Fruit fly (Drosophila melanogaster): ENCODE results near the gene Irc.

Irc gene

DNA sequence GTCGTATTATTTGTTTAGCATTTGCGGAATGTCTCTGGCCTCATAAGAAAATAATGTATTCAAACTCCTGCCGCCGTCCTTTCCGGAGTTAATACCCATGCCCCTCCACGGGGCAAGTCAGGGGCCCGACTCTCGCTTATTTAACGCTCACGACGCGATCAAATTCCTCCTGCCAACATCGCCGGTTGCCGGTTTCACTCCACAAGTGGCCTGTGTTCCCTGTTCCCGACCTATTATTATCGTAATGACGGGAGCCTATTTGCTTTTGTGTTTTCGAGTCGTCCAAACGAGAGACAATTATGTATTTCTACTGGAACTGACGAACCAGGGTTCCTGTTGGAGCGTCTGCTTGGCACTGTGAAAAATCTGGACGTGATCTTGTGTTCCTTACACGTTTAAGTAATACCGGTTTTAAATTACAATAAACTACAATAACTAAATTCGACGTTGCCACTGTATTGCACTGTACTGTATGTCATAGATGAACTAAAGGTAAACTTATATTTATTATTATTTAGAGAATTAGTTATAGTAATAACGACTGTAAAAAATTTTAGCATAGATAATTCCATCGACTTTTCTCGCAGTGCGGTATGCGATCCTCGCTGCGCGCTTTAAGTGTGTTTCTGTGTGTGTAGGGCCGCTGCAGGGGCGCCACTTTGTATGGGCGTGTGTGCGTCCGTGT is 49.9 kb downstream of the Irc start (continued):
- TF ChIP-seq CG34406 (GFP tag; optimal IDR thresholded peaks at IDR 0.05), result peak; percentile 67
- TF ChIP-seq CG11294 (GFP tag; IDR thresholded peaks at IDR 0.05), result no peak
- peak; percentile 79 for TF ChIP-seq Sox102F (GFP tag; optimal IDR thresholded peaks at IDR 0.05)
- peak; percentile 47 for TF ChIP-seq CG31627 (GFP tag; optimal IDR thresholded peaks at IDR 0.05)
- peak; percentile 88 to 89 for TF ChIP-seq ss (GFP tag; optimal IDR thresholded peaks at IDR 0.05)
- TF ChIP-seq svp (GFP tag), result peak; percentile 82
- peak; percentile 68 for TF ChIP-seq topi (GFP tag; optimal IDR thresholded peaks at IDR 0.05)
- peak; percentile 35; the same call in 1 of the 2 replicates for TF ChIP-seq Gug (GFP tag; IDR thresholded peaks at IDR 0.05)
- peak; percentile 61 for TF ChIP-seq CG11762 (GFP tag; optimal IDR thresholded peaks at IDR 0.05; ENCODE audit: insufficient read depth)
- TF ChIP-seq CG8632 (GFP tag; optimal IDR thresholded peaks at IDR 0.05), result peak; percentile 71
- peak; percentile 34; the same call in 1 of the 2 replicates for TF ChIP-seq CG15336 (GFP tag; IDR thresholded peaks at IDR 0.05)
- peak; percentile 71 for TF ChIP-seq CG16779 (tag; optimal IDR thresholded peaks at IDR 0.05)
- TF ChIP-seq Met (GFP tag; optimal IDR thresholded peaks at IDR 0.05), result peak; percentile 82
- peak; percentile 88 for TF ChIP-seq dsx (GFP tag; optimal IDR thresholded peaks at IDR 0.05; ENCODE audit: poor library complexity, severe bottlenecking)
- TF ChIP-seq CG7368 (GFP tag; optimal IDR thresholded peaks at IDR 0.05), result peak; percentile 50
- peak; percentile 73 to 75 for TF ChIP-seq salr (GFP tag; optimal IDR thresholded peaks at IDR 0.05)
- peak; percentile 84 for TF ChIP-seq CG10669 (GFP tag; optimal IDR thresholded peaks at IDR 0.05)
- peak; percentile 63 for TF ChIP-seq acj6 (GFP tag; optimal IDR thresholded peaks at IDR 0.05)

DNA sequence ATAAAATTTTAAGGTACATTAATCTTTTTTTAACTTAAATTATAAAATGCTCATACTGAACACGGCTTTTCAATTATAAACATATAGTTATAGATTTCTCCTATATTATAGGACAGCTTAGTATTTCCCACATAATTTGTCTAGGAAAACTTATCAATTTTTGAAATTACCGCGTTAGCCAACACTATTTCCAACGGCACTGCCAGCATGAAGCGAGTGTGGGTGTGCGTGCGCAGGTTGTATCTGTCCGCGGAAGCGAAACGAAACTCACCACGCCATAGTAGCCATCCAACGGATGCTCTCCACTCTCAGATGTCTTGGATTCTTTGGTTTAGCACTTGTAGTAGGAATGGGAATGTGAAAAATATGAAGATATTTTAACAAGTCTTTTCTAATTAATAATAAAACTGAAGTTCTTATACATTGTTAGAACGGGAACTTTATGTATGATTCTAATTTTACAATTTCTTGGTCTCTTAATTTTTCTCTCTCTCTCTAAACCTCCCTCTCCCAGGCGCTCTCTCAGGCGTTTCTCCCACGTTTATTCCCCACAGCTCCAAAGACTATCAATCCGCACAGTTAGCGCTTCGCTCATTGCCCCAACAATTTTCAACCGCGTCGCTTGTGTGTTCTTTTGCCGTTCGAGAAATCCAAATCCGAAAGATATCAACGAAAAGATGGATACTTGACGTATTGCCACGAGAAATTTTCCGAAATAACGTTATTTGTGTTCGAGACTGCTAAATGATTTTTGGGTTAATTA is 50.9 kb downstream of the Irc start, which contains the start of gene Dad:
TSS of gene Dad (plus strand) at position 593 of the 763 bp plus-strand sequence.
- no peak for TF ChIP-seq CG1621 (tag; optimal IDR thresholded peaks at IDR 0.05)
- no peak for TF ChIP-seq salr (GFP tag; optimal IDR thresholded peaks at IDR 0.05)
- no peak for TF ChIP-seq fd59A (GFP tag; optimal IDR thresholded peaks at IDR 0.05)
- no peak for TF ChIP-seq CG8319 (GFP tag; optimal IDR thresholded peaks at IDR 0.05)
- peak; percentile 29 for TF ChIP-seq OdsH (GFP tag; optimal IDR thresholded peaks at IDR 0.05)
- no peak for TF ChIP-seq CG6276 (GFP tag; optimal IDR thresholded peaks at IDR 0.05)
- peak; percentile 35 for TF ChIP-seq vri (GFP tag; optimal IDR thresholded peaks at IDR 0.05)
- peak; percentile 57 for TF ChIP-seq lz (GFP tag; optimal IDR thresholded peaks at IDR 0.05)
- TF ChIP-seq CG9139 (GFP tag; optimal IDR thresholded peaks at IDR 0.05), result peak; percentile 50
- no peak for TF ChIP-seq CG11294 (GFP tag; IDR thresholded peaks at IDR 0.05)
- no peak for TF ChIP-seq CG11902 (GFP tag; optimal IDR thresholded peaks at IDR 0.05)
- TF ChIP-seq Met (GFP tag; optimal IDR thresholded peaks at IDR 0.05), result peak; percentile 63
- no peak for TF ChIP-seq Hr38 (GFP tag; optimal IDR thresholded peaks at IDR 0.05)
- TF ChIP-seq dsx (GFP tag; optimal IDR thresholded peaks at IDR 0.05; ENCODE audit: poor library complexity, severe bottlenecking), result peak; percentile 36
- no peak for TF ChIP-seq CG15336 (GFP tag; IDR thresholded peaks at IDR 0.05)
- no peak for TF ChIP-seq CG32006 (GFP tag; optimal IDR thresholded peaks at IDR 0.05)
- peak; percentile 30 for TF ChIP-seq acj6 (GFP tag; optimal IDR thresholded peaks at IDR 0.05)
- peak; percentile 25 for TF ChIP-seq CG3919 (GFP tag; optimal IDR thresholded peaks at IDR 0.05)
- TF ChIP-seq fd85E (GFP tag; optimal IDR thresholded peaks at IDR 0.05), result no peak
- TF ChIP-seq topi (GFP tag; optimal IDR thresholded peaks at IDR 0.05), result peak; percentile 67
- peak; percentile 11 for TF ChIP-seq Ets21C (GFP tag; optimal IDR thresholded peaks at IDR 0.05)
- peak; percentile 19 for TF ChIP-seq CG31627 (GFP tag; optimal IDR thresholded peaks at IDR 0.05)
- peak; percentile 54 for TF ChIP-seq Sox102F (GFP tag; optimal IDR thresholded peaks at IDR 0.05)
- no peak for TF ChIP-seq Ets96B (tag; optimal IDR thresholded peaks at IDR 0.05)
- peak; percentile 48; the same call in 1 of the 3 replicates for TF ChIP-seq eg (GFP tag; IDR thresholded peaks at IDR 0.05)
- TF ChIP-seq Gug (GFP tag; IDR thresholded peaks at IDR 0.05), result no peak
- TF ChIP-seq Eip78C (GFP tag), result peak; percentile 94
- TF ChIP-seq CG8632 (GFP tag; optimal IDR thresholded peaks at IDR 0.05), result peak; percentile 28
- TF ChIP-seq fkh (GFP tag; optimal IDR thresholded peaks at IDR 0.05), result no peak
- TF ChIP-seq pdm3 (GFP tag; optimal IDR thresholded peaks at IDR 0.05), result peak; percentile 13
- TF ChIP-seq CG16779 (tag; optimal IDR thresholded peaks at IDR 0.05), result peak; percentile 52
- peak; percentile 22 for TF ChIP-seq CG6854 (GFP tag; optimal IDR thresholded peaks at IDR 0.05)
- TF ChIP-seq CG8119 (GFP tag; IDR thresholded peaks at IDR 0.05), result no peak
- peak; percentile 28 for TF ChIP-seq Hr39 (GFP tag; optimal IDR thresholded peaks at IDR 0.05)
- no peak for TF ChIP-seq Lpt (GFP tag; optimal IDR thresholded peaks at IDR 0.05)
- peak; percentile 65 for TF ChIP-seq esn (GFP tag; optimal IDR thresholded peaks at IDR 0.05)
- peak; percentile 6 for TF ChIP-seq Blimp-1 (GFP tag; optimal IDR thresholded peaks at IDR 0.05)
- TF ChIP-seq CG34406 (GFP tag; optimal IDR thresholded peaks at IDR 0.05), result peak; percentile 31
- peak; percentile 22 for TF ChIP-seq CG6792 (GFP tag; optimal IDR thresholded peaks at IDR 0.05)
- no peak for TF ChIP-seq Hr4 (GFP tag; optimal IDR thresholded peaks at IDR 0.05)
